Fruit fly (Drosophila melanogaster): ENCODE data around the gene CG14434.

CG14434 gene

dm6 chrX:6859756-6860412 is 7.1 kb downstream of the CG14434 start (continued):
- TF ChIP-seq CG11695 (GFP tag; IDR thresholded peaks at IDR 0.05): peak; percentile 71
- TF ChIP-seq peb (GFP tag; IDR thresholded peaks at IDR 0.05): 0 out of 2 replicates have a peak, but pooled peaks have one; percentile 28
- TF ChIP-seq HmgZ (tag; optimal IDR thresholded peaks at IDR 0.05): no peak
- TF ChIP-seq Aef1 (GFP tag; IDR thresholded peaks at IDR 0.05): peak; percentile 67
- 0 out of 3 replicates have a peak, but pooled peaks have one; percentile 30 for TF ChIP-seq so (GFP tag; IDR thresholded peaks at IDR 0.05)
- TF ChIP-seq CG13775 (GFP tag; optimal IDR thresholded peaks at IDR 0.05): peak; percentile 64
- no peak for TF ChIP-seq CG8944 (GFP tag; optimal IDR thresholded peaks at IDR 0.05)
- peak; percentile 84 for TF ChIP-seq Ptx1 (GFP tag; IDR thresholded peaks at IDR 0.05)
- TF ChIP-seq ken (GFP tag; IDR thresholded peaks at IDR 0.05): no peak
- no peak for TF ChIP-seq zf30C (GFP tag; optimal IDR thresholded peaks at IDR 0.05)
- TF ChIP-seq ssp (GFP tag; IDR thresholded peaks at IDR 0.05): peak; percentile 69
- no peak for TF ChIP-seq CG1832 (GFP tag; optimal IDR thresholded peaks at IDR 0.05)
- no peak for TF ChIP-seq Dp (GFP tag; optimal IDR thresholded peaks at IDR 0.05)
- TF ChIP-seq CG17385 (GFP tag; optimal IDR thresholded peaks at IDR 0.05): peak; percentile 73
- TF ChIP-seq Max (GFP tag; optimal IDR thresholded peaks at IDR 0.05): peak; percentile 80
- peak; percentile 76 for TF ChIP-seq CG14710 (tag; optimal IDR thresholded peaks at IDR 0.05)
- TF ChIP-seq CG4707 (GFP tag; optimal IDR thresholded peaks at IDR 0.05): no peak
- TF ChIP-seq unpg (GFP tag; optimal IDR thresholded peaks at IDR 0.05): peak; percentile 21
- TF ChIP-seq CG31441 (GFP tag; IDR thresholded peaks at IDR 0.05): peak; percentile 90
- peak; percentile 85 for TF ChIP-seq ftz-f1 (GFP tag; optimal IDR thresholded peaks at IDR 0.05)
- TF ChIP-seq Tbp (GFP tag; optimal IDR thresholded peaks at IDR 0.05): no peak
- peak; percentile 69 for TF ChIP-seq her (GFP tag; optimal IDR thresholded peaks at IDR 0.05)
- TF ChIP-seq CG14965 (GFP tag; optimal IDR thresholded peaks at IDR 0.05; ENCODE audit: borderline replicate concordance): no peak
- TF ChIP-seq CG8089 (GFP tag; optimal IDR thresholded peaks at IDR 0.05): peak; percentile 64
- no peak for TF ChIP-seq amos (GFP tag; IDR thresholded peaks at IDR 0.05; ENCODE audit: partially characterized antibody)
- peak; percentile 12; the same call in 1 of the 2 replicates for TF ChIP-seq Ravus (GFP tag; IDR thresholded peaks at IDR 0.05)
- no peak for TF ChIP-seq CG13287 (GFP tag; IDR thresholded peaks at IDR 0.05; ENCODE audit: partially characterized antibody)
- peak; percentile 35 for TF ChIP-seq CTCF (GFP tag; optimal IDR thresholded peaks at IDR 0.05)
- TF ChIP-seq az2 (GFP tag; optimal IDR thresholded peaks at IDR 0.05): peak; percentile 1
- TF ChIP-seq Oli (tag; optimal IDR thresholded peaks at IDR 0.05): peak; percentile 74
- TF ChIP-seq pnt (GFP tag; optimal IDR thresholded peaks at IDR 0.05): peak; percentile 84
- TF ChIP-seq zen (tag; optimal IDR thresholded peaks at IDR 0.05): peak; percentile 27
- TF ChIP-seq sens (GFP tag): peak; percentile 98
- 0 out of 2 replicates have a peak, but pooled peaks have one; percentile 36 for TF ChIP-seq ara (GFP tag; IDR thresholded peaks at IDR 0.05)
- peak; percentile 46 for TF ChIP-seq tup (GFP tag; optimal IDR thresholded peaks at IDR 0.05)
- TF ChIP-seq CG9876 (GFP tag; optimal IDR thresholded peaks at IDR 0.05): no peak
- no peak for TF ChIP-seq HLHmδ (GFP tag; optimal IDR thresholded peaks at IDR 0.05)
- TF ChIP-seq ranshi (GFP tag; IDR thresholded peaks at IDR 0.05): peak; percentile 56; the same call in 1 of the 2 replicates
- TF ChIP-seq danr (GFP tag; IDR thresholded peaks at IDR 0.05): peak; percentile 57
- no peak for TF ChIP-seq aop (GFP tag; IDR thresholded peaks at IDR 0.05)
- peak; percentile 1 for TF ChIP-seq CG10543 (GFP tag; optimal IDR thresholded peaks at IDR 0.05)
- peak; percentile 14 for TF ChIP-seq CG8290 (GFP tag; optimal IDR thresholded peaks at IDR 0.05)
- peak in 1 of 2 experiments; percentile 43 for TF ChIP-seq CG8290 (tag; optimal IDR thresholded peaks at IDR 0.05)
- peak; percentile 71 for TF ChIP-seq croc (GFP tag; conservative IDR thresholded peaks at IDR 0.05)
- TF ChIP-seq Eip74EF (GFP tag; optimal IDR thresholded peaks at IDR 0.05): peak in 1 of 2 experiments; percentile 93
- TF ChIP-seq CG4424 (GFP tag; optimal IDR thresholded peaks at IDR 0.05): peak; percentile 91
- peak; percentile 86 for TF ChIP-seq CG12104 (GFP tag; optimal IDR thresholded peaks at IDR 0.05)
- no peak for TF ChIP-seq wek (GFP tag; optimal IDR thresholded peaks at IDR 0.05)
- peak; percentile 91 for TF ChIP-seq CG11504 (tag; optimal IDR thresholded peaks at IDR 0.05)
- no peak for TF ChIP-seq trh (GFP tag; optimal IDR thresholded peaks at IDR 0.05)
- no peak for TF ChIP-seq BEAF-32 (GFP tag; optimal IDR thresholded peaks at IDR 0.05)
